Fruit fly (Drosophila melanogaster): ENCODE data around the gene Nrg.

The Nrg gene

DNA sequence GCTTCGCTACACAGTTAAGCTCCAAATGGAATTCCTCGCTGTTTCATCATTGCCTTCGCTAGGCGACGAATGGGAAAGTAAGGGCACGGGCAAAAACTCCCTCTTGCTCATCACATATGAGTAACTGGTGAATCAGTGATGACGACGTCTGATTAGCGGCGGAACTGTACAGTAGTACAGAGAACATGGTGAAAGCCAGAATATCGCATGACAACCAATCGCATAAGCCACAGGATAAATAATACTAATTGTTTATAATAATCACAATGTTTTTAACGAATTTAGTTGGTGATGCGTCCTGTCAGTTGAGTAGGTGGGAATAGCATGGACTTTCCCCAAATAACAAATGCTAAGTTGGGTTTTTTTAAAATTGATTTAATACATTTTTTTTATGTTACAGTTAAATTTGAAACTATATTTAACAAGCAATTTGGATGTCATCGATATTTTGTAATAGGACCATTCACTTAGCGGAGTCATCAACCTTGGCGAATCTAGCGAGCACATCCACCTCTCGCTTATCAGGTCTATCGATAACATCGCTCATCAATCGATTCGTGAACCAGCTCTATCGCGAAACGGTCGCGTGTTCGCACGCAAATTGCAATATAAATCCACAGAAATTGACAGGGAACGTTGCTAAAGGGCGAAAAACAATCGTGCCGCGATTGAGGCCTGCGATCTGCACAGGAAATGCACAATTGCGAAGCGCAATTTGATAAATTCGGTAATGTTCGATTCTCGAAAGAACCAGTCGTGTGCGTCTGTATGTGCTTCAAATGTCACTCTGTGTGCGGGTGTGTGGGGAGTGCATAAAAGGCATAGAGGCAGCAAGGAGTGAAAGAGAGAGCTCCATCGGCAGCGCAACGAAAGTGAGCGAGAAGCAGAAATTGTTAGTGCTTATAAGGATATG lies 43.2 kb downstream of the Nrg start, which contains the start of the genes CG12112 and Trf4-1 (continued):
- TF ChIP-seq HLH4C (GFP tag; IDR thresholded peaks at IDR 0.05; ENCODE audit: partially characterized antibody) (peak; percentile 79), odd (GFP tag; optimal IDR thresholded peaks at IDR 0.05) (no peak), Abd-B (GFP tag; optimal IDR thresholded peaks at IDR 0.05) (peak; percentile 45), CG7271 (tag; optimal IDR thresholded peaks at IDR 0.05) (no peak), ken (GFP tag; IDR thresholded peaks at IDR 0.05) (no peak), dysf (GFP tag; IDR thresholded peaks at IDR 0.05) (0 out of 3 replicates have a peak, but pooled peaks have one; percentile 14), CG32532 (GFP tag; IDR thresholded peaks at IDR 0.05) (no peak; the same call in 1 of the 2 replicates), Nf-YB (GFP tag; optimal IDR thresholded peaks at IDR 0.05) (no peak), Opbp (GFP tag; IDR thresholded peaks at IDR 0.05; ENCODE audit: partially characterized antibody) (peak; percentile 78), seq (GFP tag; IDR thresholded peaks at IDR 0.05) (no peak), CG1647 (GFP tag; optimal IDR thresholded peaks at IDR 0.05) (peak; percentile 6), CG2678 (tag; optimal IDR thresholded peaks at IDR 0.05) (no peak), CG16813 (GFP tag; IDR thresholded peaks at IDR 0.05; ENCODE audit: partially characterized antibody) (peak; percentile 79), Gug (GFP tag; IDR thresholded peaks at IDR 0.05) (no peak), CG11723 (GFP tag; optimal IDR thresholded peaks at IDR 0.05) (no peak), Rx (GFP tag; IDR thresholded peaks at IDR 0.05) (no peak), CG3407 (GFP tag; optimal IDR thresholded peaks at IDR 0.05) (no peak), CG43689 (GFP tag; IDR thresholded peaks at IDR 0.05) (no peak), CG1602 (GFP tag; optimal IDR thresholded peaks at IDR 0.05) (peak; percentile 7), CG7987 (GFP tag; optimal IDR thresholded peaks at IDR 0.05) (no peak), fd102C (GFP tag; optimal IDR thresholded peaks at IDR 0.05) (no peak), sens (GFP tag) (peak; percentile 79), sd (tag; optimal IDR thresholded peaks at IDR 0.05) (no peak), pho (GFP tag; optimal IDR thresholded peaks at IDR 0.05) (no peak), cg (GFP tag; optimal IDR thresholded peaks at IDR 0.05) (peak; percentile 75), sima (GFP tag; optimal IDR thresholded peaks at IDR 0.05) (no peak), CG10431 (GFP tag; optimal IDR thresholded peaks at IDR 0.05) (no peak), MESR4 (GFP tag; optimal IDR thresholded peaks at IDR 0.05) (peak; percentile 90), rib (GFP tag; IDR thresholded peaks at IDR 0.05) (0 out of 2 replicates have a peak, but pooled peaks have one; percentile 30), Eip74EF (GFP tag; optimal IDR thresholded peaks at IDR 0.05) (no peak), CG7556 (GFP tag; optimal IDR thresholded peaks at IDR 0.05) (no peak), amos (GFP tag; IDR thresholded peaks at IDR 0.05; ENCODE audit: partially characterized antibody) (peak; percentile 80), CG6854 (GFP tag; optimal IDR thresholded peaks at IDR 0.05) (no peak), CG16779 (GFP tag; IDR thresholded peaks at IDR 0.05) (no peak), ttk (GFP tag; IDR thresholded peaks at IDR 0.05) (no peak), Fer3 (tag; optimal IDR thresholded peaks at IDR 0.05) (no peak), ERR (GFP tag; optimal IDR thresholded peaks at IDR 0.05) (no peak), Sin3A (optimal IDR thresholded peaks at IDR 0.05) (peak; percentile 86), CG10274 (GFP tag; optimal IDR thresholded peaks at IDR 0.05) (no peak), da (GFP tag; optimal IDR thresholded peaks at IDR 0.05) (no peak), ci (GFP tag; IDR thresholded peaks at IDR 0.05) (no peak), CG2129 (GFP tag; IDR thresholded peaks at IDR 0.05; ENCODE audit: partially characterized antibody) (peak; percentile 37; the same call in 1 of the 2 replicates), Fer2 (tag; optimal IDR thresholded peaks at IDR 0.05) (no peak), CG4730 (GFP tag; IDR thresholded peaks at IDR 0.05) (no peak), Poxn (GFP tag; IDR thresholded peaks at IDR 0.05) (no peak), HmgZ (tag; optimal IDR thresholded peaks at IDR 0.05) (peak; percentile 27), row (GFP tag; IDR thresholded peaks at IDR 0.05) (peak; percentile 69), NK7.1 (GFP tag; optimal IDR thresholded peaks at IDR 0.05) (no peak), dan (GFP tag; IDR thresholded peaks at IDR 0.05) (no peak)
